Fruit fly (Drosophila melanogaster): ENCODE data around the gene CG32683.
A peak's percentile ranks its signal among the peaks of the same experiment; 100 is the strongest.

Gene CG32683

DNA sequence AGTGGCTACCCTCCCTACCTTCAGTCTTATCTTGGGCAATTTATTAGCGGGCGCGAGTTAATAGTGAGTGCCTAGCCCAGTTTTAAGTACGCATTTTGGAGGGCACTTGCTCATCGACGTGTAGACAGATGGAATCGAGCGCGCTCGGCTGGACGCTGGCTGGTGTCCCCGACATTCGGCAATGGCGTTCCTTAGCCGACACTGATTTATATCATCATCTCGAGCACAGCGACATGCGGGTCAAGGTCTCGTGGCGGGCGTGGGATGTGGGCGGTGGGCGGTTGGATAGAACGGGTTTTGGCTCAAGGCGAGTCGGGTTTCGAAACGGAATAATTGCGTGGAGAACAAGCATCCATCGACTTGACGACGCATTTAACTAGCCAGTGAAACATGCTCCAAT lies 85.4 kb downstream of the CG32683 start (continued):
- TF ChIP-seq CG7987 (GFP tag; optimal IDR thresholded peaks at IDR 0.05), result no peak
- no peak for TF ChIP-seq CG33557 (GFP tag; optimal IDR thresholded peaks at IDR 0.05)
- peak; percentile 81 for TF ChIP-seq ftz-f1 (GFP tag; optimal IDR thresholded peaks at IDR 0.05)
- TF ChIP-seq GATAe (GFP tag; conservative IDR thresholded peaks at IDR 0.05), result no peak
- no peak for TF ChIP-seq CG12942 (GFP tag; optimal IDR thresholded peaks at IDR 0.05)
- TF ChIP-seq Sry-δ (GFP tag; optimal IDR thresholded peaks at IDR 0.05), result no peak
- no peak for TF ChIP-seq CG17568 (GFP tag; optimal IDR thresholded peaks at IDR 0.05)
- no peak for TF ChIP-seq CG4820 (GFP tag; optimal IDR thresholded peaks at IDR 0.05)
- no peak for TF ChIP-seq CG11456 (GFP tag; IDR thresholded peaks at IDR 0.05)
- TF ChIP-seq lov (optimal IDR thresholded peaks at IDR 0.05), result no peak
- no peak for TF ChIP-seq lov (GFP tag; IDR thresholded peaks at IDR 0.05)
- TF ChIP-seq Vsx1 (GFP tag; optimal IDR thresholded peaks at IDR 0.05), result peak; percentile 0
- TF ChIP-seq da (GFP tag; optimal IDR thresholded peaks at IDR 0.05), result no peak
- TF ChIP-seq tgo (GFP tag; IDR thresholded peaks at IDR 0.05), result no peak
- no peak for TF ChIP-seq caup (GFP tag; optimal IDR thresholded peaks at IDR 0.05; ENCODE audit: severe bottlenecking)
- no peak for TF ChIP-seq toy (GFP tag; IDR thresholded peaks at IDR 0.05)
- no peak for TF ChIP-seq jumu (GFP tag; optimal IDR thresholded peaks at IDR 0.05)
- no peak for TF ChIP-seq twi (tag; optimal IDR thresholded peaks at IDR 0.05)
- no peak for TF ChIP-seq Ets65A (GFP tag)

DNA sequence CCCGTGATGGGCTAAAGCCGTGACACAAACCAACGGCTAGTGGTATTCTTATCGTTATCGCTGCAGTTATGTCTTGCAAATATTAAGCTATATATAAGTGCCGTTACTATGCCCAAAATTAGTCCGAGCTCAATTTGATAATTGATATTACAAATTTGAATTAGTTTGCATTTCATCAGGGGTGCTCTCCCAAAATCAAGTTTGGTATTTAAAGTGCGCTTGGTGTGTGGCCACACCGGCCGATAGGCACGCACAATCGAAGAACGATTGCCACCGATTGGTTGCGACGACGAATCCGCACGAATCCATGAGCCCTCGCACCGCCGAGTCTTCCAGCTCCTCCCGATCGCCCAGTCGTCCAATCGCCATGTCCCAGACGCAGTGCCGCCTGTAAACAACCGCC lies 86.9 kb downstream of the CG32683 start, which contains the start of gene CG17841:
Gene CG17841 (plus strand): TSS at position 252 of the 403 bp plus-strand sequence.
- no peak for TF ChIP-seq zfh2 (GFP tag; optimal IDR thresholded peaks at IDR 0.05)
- no peak for TF ChIP-seq ham (GFP tag; IDR thresholded peaks at IDR 0.05)
- peak; percentile 36 for TF ChIP-seq Nf-YC (tag; optimal IDR thresholded peaks at IDR 0.05)
- peak; percentile 74 for TF ChIP-seq Med (GFP tag)
- TF ChIP-seq CG17829 (tag; optimal IDR thresholded peaks at IDR 0.05), result peak; percentile 3
- TF ChIP-seq nerfin-2 (GFP tag; IDR thresholded peaks at IDR 0.05; ENCODE audit: partially characterized antibody), result peak; percentile 44; the same call in 1 of the 2 replicates
- no peak for TF ChIP-seq CG2678 (tag; optimal IDR thresholded peaks at IDR 0.05)
- TF ChIP-seq trem (tag; optimal IDR thresholded peaks at IDR 0.05), result peak; percentile 74
- TF ChIP-seq hbn (GFP tag; IDR thresholded peaks at IDR 0.05; ENCODE audit: partially characterized antibody), result 0 out of 2 replicates have a peak, but pooled peaks have one; percentile 20
- TF ChIP-seq Jarid2 (GFP tag; optimal IDR thresholded peaks at IDR 0.05), result peak; percentile 27
- no peak for TF ChIP-seq CG4424 (GFP tag; optimal IDR thresholded peaks at IDR 0.05)
- peak; percentile 43; the same call in 1 of the 2 replicates for TF ChIP-seq amos (GFP tag; IDR thresholded peaks at IDR 0.05; ENCODE audit: partially characterized antibody)
- TF ChIP-seq btn (GFP tag; optimal IDR thresholded peaks at IDR 0.05), result no peak
- TF ChIP-seq fd3F (GFP tag; optimal IDR thresholded peaks at IDR 0.05), result no peak
- TF ChIP-seq CG16779 (GFP tag; IDR thresholded peaks at IDR 0.05), result no peak
- 0 out of 3 replicates have a peak, but pooled peaks have one; percentile 38 for TF ChIP-seq CG7963 (GFP tag; IDR thresholded peaks at IDR 0.05; ENCODE audit: partially characterized antibody)
- no peak for TF ChIP-seq CG5180 (GFP tag; optimal IDR thresholded peaks at IDR 0.05)
- TF ChIP-seq CG10267 (tag; optimal IDR thresholded peaks at IDR 0.05), result peak; percentile 65
- no peak for TF ChIP-seq CG18764 (GFP tag; optimal IDR thresholded peaks at IDR 0.05)
- peak; percentile 72; the same call in 2 of the 3 replicates for TF ChIP-seq CG11560 (tag; IDR thresholded peaks at IDR 0.05)
- no peak for TF ChIP-seq shn (GFP tag; optimal IDR thresholded peaks at IDR 0.05)
- no peak for TF ChIP-seq CG8290 (GFP tag; optimal IDR thresholded peaks at IDR 0.05)
- TF ChIP-seq CG8290 (tag; optimal IDR thresholded peaks at IDR 0.05), result peak; percentile 1 to 11
- TF ChIP-seq stwl (tag; optimal IDR thresholded peaks at IDR 0.05), result peak; percentile 74
- TF ChIP-seq CG9727 (GFP tag; optimal IDR thresholded peaks at IDR 0.05), result no peak
- TF ChIP-seq ind (GFP tag; optimal IDR thresholded peaks at IDR 0.05), result no peak
- TF ChIP-seq Dref (GFP tag; IDR thresholded peaks at IDR 0.05), result peak; percentile 71
- peak; percentile 53 for TF ChIP-seq bbx (GFP tag; IDR thresholded peaks at IDR 0.05; ENCODE audit: partially characterized antibody)
- peak; percentile 42 for TF ChIP-seq YL-1 (GFP tag; optimal IDR thresholded peaks at IDR 0.05)
- peak; percentile 89 for TF ChIP-seq CG14710 (tag; optimal IDR thresholded peaks at IDR 0.05)
- no peak for TF ChIP-seq CG17361 (GFP tag; IDR thresholded peaks at IDR 0.05)
- no peak for TF ChIP-seq Tbp (GFP tag; optimal IDR thresholded peaks at IDR 0.05)
- TF ChIP-seq Atf3 (GFP tag; optimal IDR thresholded peaks at IDR 0.05), result no peak

Data from whole organism, embryonic.